Fruit fly (Drosophila melanogaster) whole organism, embryonic: ENCODE measurements around the gene CG10298.

Source experiments
- Aef1 ChIP-seq: fragments of 200-800 bp; sonication (Bioruptor generic); IDR thresholded peaks from 3 replicates; pipeline ENCODE4 v1.3.6; 2022; ENCODE audit warnings: missing biosample characterization, missing genetic modification characterization
- CG10209 ChIP-seq: fragments of 200-800 bp; sonication (Bioruptor generic); optimal IDR thresholded peaks from 3 replicates; lab custom pipeline; 2017; ENCODE audit warnings: missing biosample characterization, mild to moderate bottlenecking, missing genetic modification characterization, missing genetic modification reagents
- CG10979 ChIP-seq: fragments of 200-800 bp; sonication (Bioruptor generic); optimal IDR thresholded peaks from 2 replicates; lab custom pipeline; 2018; ENCODE audit warnings: missing biosample characterization, mild to moderate bottlenecking, missing genetic modification characterization, moderate library complexity
- CG12155 ChIP-seq: fragments of 200-800 bp; sonication (Bioruptor generic); optimal IDR thresholded peaks from 3 replicates; lab custom pipeline; 2016; ENCODE audit warnings: missing biosample characterization, missing genetic modification characterization
- CG13624 ChIP-seq: fragments of 200-800 bp; sonication (Bioruptor generic); optimal IDR thresholded peaks from 2 replicates; lab custom pipeline; 2016; ENCODE audit warnings: missing biosample characterization, missing genetic modification characterization
- CG14441 ChIP-seq: fragments of 200-800 bp; sonication (Bioruptor generic); IDR thresholded peaks from 2 replicates; pipeline ENCODE4 v1.3.6; 2022; ENCODE audit warnings: missing biosample characterization, missing genetic modification characterization
- CG1603 ChIP-seq: fragments of 200-800 bp; sonication (Bioruptor generic); optimal IDR thresholded peaks from 2 replicates; lab custom pipeline; 2019; ENCODE audit warnings: missing biosample characterization, mild to moderate bottlenecking, missing genetic modification characterization, moderate library complexity
- CG17385 ChIP-seq: fragments of 200-800 bp; sonication (Bioruptor generic); optimal IDR thresholded peaks from 3 replicates; lab custom pipeline; 2018; ENCODE audit warnings: missing biosample characterization, mild to moderate bottlenecking, missing genetic modification characterization
- CG17829 ChIP-seq: fragments of 200-800 bp; optimal IDR thresholded peaks from 2 replicates; lab custom pipeline; 2019; ENCODE audit warnings: missing biosample characterization, mild to moderate bottlenecking, missing genetic modification characterization, moderate library complexity
- CG17912 ChIP-seq: fragments of 200-800 bp; sonication (Bioruptor generic); optimal IDR thresholded peaks from 2 replicates; lab custom pipeline; 2018; ENCODE audit warnings: missing biosample characterization, mild to moderate bottlenecking, missing genetic modification characterization
- CG2116 ChIP-seq: fragments of 200-800 bp; sonication (Bioruptor generic); optimal IDR thresholded peaks from 3 replicates; lab custom pipeline; 2018; ENCODE audit warnings: missing biosample characterization, mild to moderate bottlenecking, missing genetic modification characterization
- CG2129 ChIP-seq: fragments of 200-800 bp; sonication (Bioruptor generic); IDR thresholded peaks from 2 replicates; pipeline ENCODE4 v1.3.6; 2022; ENCODE audit warnings: missing biosample characterization, missing genetic modification characterization; ENCODE audit not compliant: partially characterized antibody
- CG32532 ChIP-seq: fragments of 200-800 bp; sonication (Bioruptor generic); IDR thresholded peaks from 2 replicates; pipeline ENCODE4 v1.3.6; 2022; ENCODE audit warnings: missing biosample characterization, missing genetic modification characterization
- CG32767 ChIP-seq: fragments of 200-800 bp; sonication (Bioruptor generic); IDR thresholded peaks from 2 replicates; pipeline ENCODE4 v1.3.6; 2022; ENCODE audit warnings: missing biosample characterization, missing genetic modification characterization
- CG33213 ChIP-seq: fragments of 200-800 bp; sonication (Bioruptor generic); optimal IDR thresholded peaks from 3 replicates; lab custom pipeline; 2016; ENCODE audit warnings: missing biosample characterization, missing genetic modification characterization
- CG4328 ChIP-seq: fragments of 200-800 bp; sonication (Bioruptor generic); optimal IDR thresholded peaks from 3 replicates; lab custom pipeline; 2017; ENCODE audit warnings: missing biosample characterization, missing genetic modification reagents, missing genetic modification characterization
- CG6813 ChIP-seq: fragments of 200-800 bp; sonication (Bioruptor generic); optimal IDR thresholded peaks from 2 replicates; lab custom pipeline; 2017; ENCODE audit warnings: missing biosample characterization, missing genetic modification characterization, mild to moderate bottlenecking, moderate library complexity, missing genetic modification reagents
- CG7556 ChIP-seq: fragments of 200-800 bp; sonication (Bioruptor generic); optimal IDR thresholded peaks from 2 replicates; lab custom pipeline; 2017; ENCODE audit warnings: missing biosample characterization, mild to moderate bottlenecking, missing genetic modification characterization
- CG8944 ChIP-seq: fragments of 200-800 bp; sonication (Bioruptor generic); optimal IDR thresholded peaks from 3 replicates; lab custom pipeline; 2016; ENCODE audit warnings: missing biosample characterization, missing genetic modification characterization
- Doc3 ChIP-seq: fragments of 200-800 bp; sonication (Bioruptor generic); IDR thresholded peaks from 3 replicates; pipeline ENCODE4 v1.3.6; 2022; ENCODE audit warnings: missing biosample characterization, missing genetic modification characterization; ENCODE audit not compliant: partially characterized antibody
- ERR ChIP-seq: fragments of 200-800 bp; sonication (Bioruptor generic); optimal IDR thresholded peaks from 2 replicates; lab custom pipeline; 2016; ENCODE audit warnings: missing biosample characterization, missing genetic modification characterization
- Ets97D ChIP-seq: fragments of 200-800 bp; sonication (Bioruptor generic); optimal IDR thresholded peaks from 3 replicates; lab custom pipeline; 2016; ENCODE audit warnings: missing biosample characterization, missing genetic modification characterization
- HHEX ChIP-seq: fragments of 200-800 bp; sonication (Bioruptor generic); optimal IDR thresholded peaks from 3 replicates; lab custom pipeline; 2017; ENCODE audit warnings: missing biosample characterization, mild to moderate bottlenecking, missing genetic modification characterization, missing genetic modification reagents
- HmgD ChIP-seq: fragments of 200-800 bp; sonication (Bioruptor generic); optimal IDR thresholded peaks from 3 replicates; lab custom pipeline; 2016; ENCODE audit warnings: missing biosample characterization, missing genetic modification characterization
- HmgZ ChIP-seq: fragments of 200-800 bp; sonication (Bioruptor generic); optimal IDR thresholded peaks from 2 replicates; lab custom pipeline; 2018; ENCODE audit warnings: missing biosample characterization, mild to moderate bottlenecking, missing genetic modification characterization
- MBD-R2 ChIP-seq: fragments of 200-800 bp; sonication (Bioruptor generic); IDR thresholded peaks from 2 replicates; pipeline ENCODE4 v1.3.6; 2022; ENCODE audit warnings: missing biosample characterization, missing genetic modification characterization
- MESR4 ChIP-seq: fragments of 200-800 bp; sonication (Bioruptor generic); optimal IDR thresholded peaks from 2 replicates; lab custom pipeline; 2018; ENCODE audit warnings: missing biosample characterization, mild to moderate bottlenecking, missing genetic modification characterization, moderate library complexity
- Max ChIP-seq: fragments of 200-800 bp; sonication (Bioruptor generic); optimal IDR thresholded peaks from 2 replicates; lab custom pipeline; 2016; ENCODE audit warnings: missing biosample characterization, mild to moderate bottlenecking, missing genetic modification characterization
- Med ChIP-seq: fragments of 200-800 bp; sonication (Bioruptor generic); peaks from one replicate; lab custom pipeline; 2016; ENCODE audit warnings: missing biosample characterization, missing genetic modification characterization, mild to moderate bottlenecking, inconsistent platforms, moderate library complexity
- Meics ChIP-seq: fragments of 200-800 bp; sonication (Bioruptor generic); optimal IDR thresholded peaks from 2 replicates; lab custom pipeline; 2017; ENCODE audit warnings: missing biosample characterization, mild to moderate bottlenecking, missing genetic modification characterization
- Rfx ChIP-seq: fragments of 200-800 bp; sonication (Bioruptor generic); IDR thresholded peaks from 2 replicates; pipeline ENCODE4 v1.3.6; 2022; ENCODE audit warnings: missing biosample characterization, missing genetic modification characterization
- Scr ChIP-seq: fragments of 200-800 bp; sonication (Bioruptor generic); IDR thresholded peaks from 2 replicates; pipeline ENCODE4 v1.3.6; 2022; ENCODE audit warnings: missing biosample characterization, missing genetic modification characterization; ENCODE audit not compliant: partially characterized antibody
- Xrp1 ChIP-seq: fragments of 200-800 bp; sonication (Bioruptor generic); IDR thresholded peaks from 2 replicates; pipeline ENCODE4 v1.3.6; 2022; ENCODE audit warnings: missing biosample characterization, missing genetic modification characterization
- br ChIP-seq: fragments of >200 bp; optimal IDR thresholded peaks from 2 replicates; lab custom pipeline; 2017
- croc ChIP-seq: fragments of 200-800 bp; sonication (Bioruptor generic); conservative IDR thresholded peaks from 3 replicates; pipeline ENCODE4 v1.3.6; 2022; ENCODE audit warnings: missing biosample characterization, missing genetic modification characterization
- dm ChIP-seq: fragments of 200-800 bp; sonication (Bioruptor generic); optimal IDR thresholded peaks from 3 replicates; lab custom pipeline; 2016; ENCODE audit warnings: missing biosample characterization, missing genetic modification characterization
- ems ChIP-seq: fragments of 200-800 bp; sonication (Bioruptor generic); optimal IDR thresholded peaks from 3 replicates; lab custom pipeline; 2016; ENCODE audit warnings: missing biosample characterization, missing genetic modification characterization
- gro ChIP-seq: fragments of 200-800 bp; sonication (Bioruptor generic); optimal IDR thresholded peaks from 2 replicates; lab custom pipeline; 2016; ENCODE audit warnings: missing biosample characterization, missing genetic modification characterization
- hth ChIP-seq: fragments of >200 bp; optimal IDR thresholded peaks from 2 replicates; lab custom pipeline; 2017; ENCODE audit warnings: inconsistent platforms
- insv ChIP-seq, 2 experiments: fragments of 200-800 bp; sonication (Bioruptor generic); optimal IDR thresholded peaks; 3 replicates each; lab custom pipeline; 2016 to 2018; ENCODE audit warnings: missing biosample characterization in 2 of 2, missing genetic modification characterization in 2 of 2
- ken ChIP-seq: fragments of 200-800 bp; sonication (Bioruptor generic); IDR thresholded peaks from 3 replicates; pipeline ENCODE4 v1.3.6; 2022; ENCODE audit warnings: missing biosample characterization, missing genetic modification characterization
- nmo ChIP-seq: fragments of 200-800 bp; sonication (Bioruptor generic); optimal IDR thresholded peaks from 2 replicates; lab custom pipeline; 2018; ENCODE audit warnings: missing biosample characterization, mild to moderate bottlenecking, missing genetic modification characterization, moderate library complexity
- p53 ChIP-seq: fragments of 200-800 bp; sonication (Bioruptor generic); optimal IDR thresholded peaks from 2 replicates; lab custom pipeline; 2016; ENCODE audit warnings: missing biosample characterization, missing genetic modification characterization
- pho ChIP-seq: fragments of 200-800 bp; sonication (Bioruptor generic); optimal IDR thresholded peaks from 2 replicates; lab custom pipeline; 2016; ENCODE audit warnings: missing biosample characterization, missing genetic modification characterization
- pnt ChIP-seq: fragments of 200-800 bp; sonication (Bioruptor generic); optimal IDR thresholded peaks from 3 replicates; lab custom pipeline; 2016; ENCODE audit warnings: missing biosample characterization, missing genetic modification characterization
- stwl ChIP-seq: fragments of 200-800 bp; sonication (Bioruptor generic); optimal IDR thresholded peaks from 3 replicates; lab custom pipeline; 2018; ENCODE audit warnings: missing biosample characterization, mild to moderate bottlenecking, missing genetic modification characterization, moderate library complexity
- tna ChIP-seq: fragments of 200-800 bp; sonication (Bioruptor generic); IDR thresholded peaks from 2 replicates; pipeline ENCODE4 v1.3.6; 2022; ENCODE audit warnings: missing biosample characterization, missing genetic modification characterization; ENCODE audit not compliant: partially characterized antibody
- unc-4 ChIP-seq: fragments of 200-800 bp; sonication (Bioruptor generic); IDR thresholded peaks from 2 replicates; pipeline ENCODE4 v1.3.6; 2022; ENCODE audit warnings: missing biosample characterization, missing genetic modification characterization; ENCODE audit not compliant: partially characterized antibody
- wek ChIP-seq: fragments of 200-800 bp; sonication (Bioruptor generic); optimal IDR thresholded peaks from 3 replicates; lab custom pipeline; 2018; ENCODE audit warnings: missing biosample characterization, mild to moderate bottlenecking, missing genetic modification characterization, moderate library complexity
- zen ChIP-seq: fragments of 200-800 bp; sonication (Bioruptor generic); optimal IDR thresholded peaks from 3 replicates; lab custom pipeline; 2018; ENCODE audit warnings: missing biosample characterization, mild to moderate bottlenecking, missing genetic modification characterization, moderate library complexity

The CG10298 gene

DNA sequence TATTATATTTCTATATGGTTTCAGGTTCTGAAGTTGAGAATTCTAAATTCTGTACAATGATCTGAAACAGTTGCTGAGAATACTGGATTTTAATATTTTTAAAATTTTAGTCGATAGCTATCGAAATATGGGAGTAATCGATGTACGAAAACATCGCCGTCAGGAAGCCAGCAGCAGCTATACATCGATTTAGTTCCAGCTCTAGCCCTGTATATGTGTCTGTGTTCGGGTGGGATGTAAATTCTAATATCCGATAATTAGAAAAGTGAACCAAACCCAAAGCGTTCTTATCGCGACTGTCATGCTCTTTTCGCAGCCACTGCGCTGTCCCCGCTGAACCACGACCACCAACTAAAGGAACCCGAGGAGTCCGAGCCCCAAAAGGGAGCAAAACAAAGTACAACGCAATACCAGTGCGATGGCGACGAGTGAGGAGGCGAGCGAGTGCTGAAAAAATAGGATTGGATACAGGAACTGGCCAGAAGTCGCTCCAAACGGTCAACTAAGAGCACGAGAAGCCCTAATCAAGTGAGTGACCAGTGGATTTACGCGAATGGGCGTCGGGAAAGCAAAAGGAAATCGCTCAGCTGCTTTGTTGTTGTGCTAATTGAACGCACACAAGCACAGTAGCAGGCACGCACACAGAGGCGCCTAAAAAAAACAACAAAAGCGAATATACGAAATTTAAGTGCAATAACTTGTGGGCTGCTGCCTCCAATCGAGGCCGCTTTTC lies 40.1 kb downstream of the CG10298 start, which contains the start of gene gzl (continued):
- peak; percentile 25 for TF ChIP-seq HmgZ (tag; lab: Kevin White, UChicago)
- TF ChIP-seq CG6813 (GFP tag; lab: Kevin White, UChicago): no peak
- TF ChIP-seq pnt: no peak
- TF ChIP-seq MESR4 (GFP tag; lab: Kevin White, UChicago): peak; percentile 74
- TF ChIP-seq ems (GFP tag; lab: Kevin White, UChicago): no peak
- peak; percentile 60 for TF ChIP-seq CG1603 (tag; lab: Kevin White, UChicago)
- TF ChIP-seq p53: no peak
- TF ChIP-seq stwl (tag; lab: Kevin White, UChicago): peak; percentile 68
- TF ChIP-seq CG10979 (tag; lab: Kevin White, UChicago): no peak
- no peak for TF ChIP-seq Max (GFP tag; lab: Kevin White, UChicago)
- TF ChIP-seq CG10209 (GFP tag; lab: Kevin White, UChicago): no peak
- TF ChIP-seq HmgD: no peak
- TF ChIP-seq wek (GFP tag; lab: Kevin White, UChicago): no peak
- TF ChIP-seq CG7556 (GFP tag; lab: Kevin White, UChicago): no peak
- no peak for TF ChIP-seq Meics
- peak; percentile 31 for TF ChIP-seq dm
- TF ChIP-seq CG32532 (GFP tag; lab: Robert Waterston, UW): 0 out of 2 replicates have a peak, but pooled peaks have one; percentile 16
- no peak for TF ChIP-seq HHEX (GFP tag; lab: Kevin White, UChicago)
- no peak for TF ChIP-seq CG33213
- TF ChIP-seq CG12155 (GFP tag; lab: Kevin White, UChicago): peak; percentile 55
- peak; percentile 49 for TF ChIP-seq Rfx (GFP tag; lab: Robert Waterston, UW)
- TF ChIP-seq nmo (GFP tag; lab: Kevin White, UChicago): peak; percentile 28
- TF ChIP-seq CG2129: peak; percentile 85
- no peak for TF ChIP-seq CG14441 (GFP tag; lab: Robert Waterston, UW)
- TF ChIP-seq CG4328 (GFP tag; lab: Kevin White, UChicago): no peak
- TF ChIP-seq CG17829 (tag; lab: Kevin White, UChicago): peak; percentile 21
- no peak for TF ChIP-seq insv (GFP tag; optimal IDR thresholded peaks at IDR 0.05; lab: Kevin White, UChicago)
- TF ChIP-seq CG13624: peak; percentile 49
- no peak for TF ChIP-seq ERR (GFP tag; lab: Kevin White, UChicago)
- TF ChIP-seq CG2116 (GFP tag; lab: Kevin White, UChicago): peak; percentile 65
- TF ChIP-seq CG17912: peak; percentile 1
- TF ChIP-seq CG32767 (GFP tag; lab: Robert Waterston, UW): no peak
- TF ChIP-seq Scr (GFP tag; lab: Robert Waterston, UW): peak; percentile 97
- TF ChIP-seq unc-4 (GFP tag; lab: Robert Waterston, UW): peak; percentile 96
- peak; percentile 64 for TF ChIP-seq MBD-R2 (GFP tag; lab: Robert Waterston, UW)
- peak; percentile 43 for TF ChIP-seq Ets97D
- peak; percentile 97 for TF ChIP-seq tna (GFP tag; lab: Robert Waterston, UW)
- no peak for TF ChIP-seq br (lab: Kevin White, UChicago)
- peak; percentile 87 for TF ChIP-seq Med
- peak; percentile 19; the same call in 1 of the 2 replicates for TF ChIP-seq Xrp1 (GFP tag; lab: Robert Waterston, UW)
- peak; percentile 36 for TF ChIP-seq gro (GFP tag; lab: Kevin White, UChicago)
- no peak for TF ChIP-seq croc (GFP tag; lab: Robert Waterston, UW)
- no peak for TF ChIP-seq CG8944
- no peak for TF ChIP-seq CG17385 (GFP tag; lab: Kevin White, UChicago)
- no peak for TF ChIP-seq hth
- TF ChIP-seq Doc3 (GFP tag; lab: Robert Waterston, UW): peak; percentile 92
- TF ChIP-seq zen (tag; lab: Kevin White, UChicago): peak; percentile 14
- peak; percentile 9 for TF ChIP-seq pho (GFP tag; lab: Kevin White, UChicago)
- TF ChIP-seq ken (GFP tag; lab: Robert Waterston, UW): no peak
- peak; percentile 31; the same call in 1 of the 3 replicates for TF ChIP-seq Aef1 (GFP tag; lab: Robert Waterston, UW)
